Worm (Caenorhabditis elegans): ENCODE measurements around the gene Y46G5A.23.

- no peak for TF ChIP-seq dpl-1 (GFP tag; optimal IDR thresholded peaks at IDR 0.05)
- no peak for TF ChIP-seq lin-13 (GFP tag; optimal IDR thresholded peaks at IDR 0.05)
Observed at ce11 chrII:12795188-12795587, 33.6 kb downstream of the Y46G5A.23 start.

Data from whole organism, L1 larva.